Worm (Caenorhabditis elegans) whole organism, L3 larva: ENCODE data around the gene csn-1.
"Not testable (repeated sequence)": the region's sequence is repeated elsewhere in the genome, so short reads cannot be mapped to it uniquely, and the experiment has no call there.

Experiments
- R02D3.7 ChIP-seq: fragments of 150-350 bp; optimal IDR thresholded peaks from 2 replicates; lab custom pipeline; 2014; ENCODE audit warnings: missing biosample characterization, missing genetic modification characterization
- aly-2 ChIP-seq: fragments of 150-350 bp; optimal IDR thresholded peaks from 2 replicates; lab custom pipeline; 2014; ENCODE audit warnings: missing biosample characterization, missing genetic modification characterization
- ama-1 ChIP-seq: fragments of 150-350 bp; optimal IDR thresholded peaks from 2 replicates; lab custom pipeline; 2018
- ceh-16 ChIP-seq: sonication (generic microtip); optimal IDR thresholded peaks from 2 replicates; lab custom pipeline; 2017; ENCODE audit warnings: missing biosample characterization, missing genetic modification characterization
- ceh-28 ChIP-seq: fragments of 150-350 bp; optimal IDR thresholded peaks from 2 replicates; lab custom pipeline; 2014; ENCODE audit warnings: missing biosample characterization, missing genetic modification reagents, missing genetic modification characterization
- egl-27 ChIP-seq: sonication (generic microtip); optimal IDR thresholded peaks from 4 replicates; lab custom pipeline; 2017; ENCODE audit warnings: missing biosample characterization, missing genetic modification reagents, missing genetic modification characterization
- egl-5 ChIP-seq: fragments of 150-350 bp; optimal IDR thresholded peaks from 2 replicates; lab custom pipeline; 2017; ENCODE audit warnings: missing biosample characterization, missing genetic modification reagents, missing genetic modification characterization, inconsistent platforms
- elt-2 ChIP-seq: sonication (generic microtip); optimal IDR thresholded peaks from 2 replicates; lab custom pipeline; 2016; ENCODE audit warnings: missing genetic modification reagents, mild to moderate bottlenecking, missing genetic modification characterization, missing compliant biosample characterization
- elt-3 ChIP-seq, 3 experiments: fragments of 150-350 bp in 1 of 3; sonication (generic microtip) in 2 of 3; optimal IDR thresholded peaks; 2 replicates in 2 of 3; 4 replicates in 1 of 3; lab custom pipeline; 2014 to 2017; ENCODE audit warnings: missing biosample characterization in 3 of 3, missing genetic modification characterization in 3 of 3
- eor-1 ChIP-seq, 2 experiments: fragments of 150-350 bp; optimal IDR thresholded peaks; 2 replicates each; lab custom pipeline; 2014 to 2018; ENCODE audit warnings: missing biosample characterization in 2 of 2, missing genetic modification characterization in 2 of 2
- fos-1 ChIP-seq: fragments of 150-350 bp; optimal IDR thresholded peaks from 2 replicates; lab custom pipeline; 2014; ENCODE audit warnings: missing biosample characterization, missing genetic modification characterization
- jun-1 ChIP-seq: fragments of 150-350 bp; optimal IDR thresholded peaks from 2 replicates; lab custom pipeline; 2014; ENCODE audit warnings: missing biosample characterization, missing genetic modification reagents, missing genetic modification characterization
- lin-15B ChIP-seq: fragments of 150-350 bp; optimal IDR thresholded peaks from 2 replicates; lab custom pipeline; 2014; ENCODE audit warnings: missing biosample characterization, missing genetic modification characterization
- lin-39 ChIP-seq: fragments of 150-350 bp; optimal IDR thresholded peaks from 2 replicates; lab custom pipeline; 2018; ENCODE audit warnings: missing biosample characterization, missing genetic modification reagents, missing genetic modification characterization
- lsy-12 ChIP-seq: sonication (generic microtip); optimal IDR thresholded peaks from 2 replicates; lab custom pipeline; 2016; ENCODE audit warnings: mild to moderate bottlenecking, missing genetic modification characterization, missing compliant biosample characterization
- mdl-1 ChIP-seq: fragments of 150-350 bp; optimal IDR thresholded peaks from 2 replicates; lab custom pipeline; 2014; ENCODE audit warnings: missing biosample characterization, missing genetic modification characterization
- mml-1 ChIP-seq: fragments of 150-350 bp; sonication (generic microtip); optimal IDR thresholded peaks from 3 replicates; lab custom pipeline; 2014; ENCODE audit warnings: missing biosample characterization, missing genetic modification characterization
- nhr-12 ChIP-seq: fragments of 150-350 bp; optimal IDR thresholded peaks from 2 replicates; lab custom pipeline; 2014; ENCODE audit warnings: missing biosample characterization, missing genetic modification characterization
- nhr-237 ChIP-seq: fragments of 150-350 bp; optimal IDR thresholded peaks from 2 replicates; lab custom pipeline; 2014; ENCODE audit warnings: missing biosample characterization, missing genetic modification characterization
- nhr-25 ChIP-seq: sonication (generic microtip); optimal IDR thresholded peaks from 2 replicates; lab custom pipeline; 2017; ENCODE audit warnings: missing biosample characterization, missing genetic modification characterization
- nhr-28 ChIP-seq: fragments of 150-350 bp; optimal IDR thresholded peaks from 2 replicates; lab custom pipeline; 2014; ENCODE audit warnings: missing biosample characterization, missing genetic modification characterization
- nhr-76 ChIP-seq: fragments of 150-350 bp; sonication (generic microtip); optimal IDR thresholded peaks from 5 replicates; lab custom pipeline; 2014; ENCODE audit warnings: missing biosample characterization, missing genetic modification characterization
- nhr-77 ChIP-seq: fragments of 150-350 bp; optimal IDR thresholded peaks from 2 replicates; lab custom pipeline; 2014; ENCODE audit warnings: missing biosample characterization, missing genetic modification characterization
- pha-4 ChIP-seq: fragments of 150-350 bp; optimal IDR thresholded peaks from 2 replicates; lab custom pipeline; 2014; ENCODE audit warnings: missing biosample characterization, missing genetic modification reagents, missing genetic modification characterization
- pqm-1 ChIP-seq: fragments of 150-350 bp; optimal IDR thresholded peaks from 2 replicates; lab custom pipeline; 2017; ENCODE audit warnings: missing biosample characterization, missing genetic modification characterization, inconsistent platforms
- sea-2 ChIP-seq: fragments of 150-350 bp; sonication (generic microtip); optimal IDR thresholded peaks from 4 replicates; lab custom pipeline; 2014; ENCODE audit warnings: missing biosample characterization, missing genetic modification reagents, missing genetic modification characterization
- skn-1 ChIP-seq: fragments of 150-350 bp; optimal IDR thresholded peaks from 2 replicates; lab custom pipeline; 2014; ENCODE audit warnings: missing biosample characterization, missing genetic modification characterization
- snpc-4 ChIP-seq: fragments of 150-350 bp; optimal IDR thresholded peaks from 2 replicates; lab custom pipeline; 2014; ENCODE audit warnings: missing biosample characterization, missing genetic modification characterization
- tbx-2 ChIP-seq: sonication (generic microtip); optimal IDR thresholded peaks from 2 replicates; lab custom pipeline; 2016; ENCODE audit warnings: mild to moderate bottlenecking, missing genetic modification characterization, missing compliant biosample characterization
- unc-39 ChIP-seq: sonication (generic microtip); optimal IDR thresholded peaks from 4 replicates; lab custom pipeline; 2017; ENCODE audit warnings: missing biosample characterization, missing genetic modification characterization
- unc-62 ChIP-seq: fragments of 150-350 bp; sonication (generic microtip); optimal IDR thresholded peaks from 4 replicates; lab custom pipeline; 2014; ENCODE audit warnings: missing biosample characterization, missing genetic modification reagents, missing genetic modification characterization
- zag-1 ChIP-seq: fragments of 150-350 bp; optimal IDR thresholded peaks from 2 replicates; lab custom pipeline; 2014; ENCODE audit warnings: missing biosample characterization, missing genetic modification characterization
- ztf-11 ChIP-seq: fragments of 150-350 bp; optimal IDR thresholded peaks from 2 replicates; lab custom pipeline; 2014; ENCODE audit warnings: missing biosample characterization, missing genetic modification characterization
- ztf-4 ChIP-seq: fragments of 150-350 bp; optimal IDR thresholded peaks from 2 replicates; lab custom pipeline; 2014; ENCODE audit warnings: missing biosample characterization, missing genetic modification characterization

Gene csn-1

DNA sequence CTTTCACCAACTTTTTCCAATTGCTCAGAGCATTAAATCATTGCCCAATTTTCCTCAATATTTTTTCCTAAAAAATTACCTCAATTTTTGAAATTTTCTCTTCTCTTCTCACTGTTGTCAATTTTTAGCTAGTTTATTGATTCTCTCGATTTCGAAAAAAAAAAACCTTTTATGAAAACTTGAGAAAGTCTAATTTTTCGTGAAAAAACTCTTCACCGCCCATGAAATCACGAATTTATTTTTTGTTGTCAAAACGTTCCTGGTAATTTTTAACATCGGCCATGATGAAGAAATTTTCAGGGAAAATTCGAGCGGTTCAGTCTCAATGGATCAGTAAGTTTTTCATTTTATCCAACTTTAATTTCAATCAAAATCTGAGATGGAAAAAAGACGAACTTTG is 29.1 kb upstream of the csn-1 start, which contains the start of gene fbxa-157:
Gene fbxa-157, plus strand, starts transcription at position 301 of the 400 bp plus-strand sequence.
- TF ChIP-seq lin-39 = no peak
- no peak for TF ChIP-seq R02D3.7 (tag; lab: Kevin White, UChicago)
- no peak for TF ChIP-seq elt-3 (tag; optimal IDR thresholded peaks at IDR 0.05; lab: Kevin White, UChicago)
- TF ChIP-seq jun-1 (tag; lab: Kevin White, UChicago) = no peak
- TF ChIP-seq zag-1 = no peak
- no peak for TF ChIP-seq pha-4
- TF ChIP-seq egl-27 (tag; lab: Kevin White, UChicago) = no peak
- TF ChIP-seq unc-39 (tag; lab: Kevin White, UChicago) = no peak
- TF ChIP-seq ztf-11 (tag; lab: Kevin White, UChicago) = no peak
- no peak for TF ChIP-seq nhr-76 (tag; lab: Kevin White, UChicago)
- TF ChIP-seq unc-62 (GFP tag; lab: Kevin White, UChicago) = no peak
- TF ChIP-seq ama-1 (lab: Kevin White, UChicago) = no peak
- no peak for TF ChIP-seq nhr-77 (tag; lab: Kevin White, UChicago)
- no peak for TF ChIP-seq lsy-12

DNA sequence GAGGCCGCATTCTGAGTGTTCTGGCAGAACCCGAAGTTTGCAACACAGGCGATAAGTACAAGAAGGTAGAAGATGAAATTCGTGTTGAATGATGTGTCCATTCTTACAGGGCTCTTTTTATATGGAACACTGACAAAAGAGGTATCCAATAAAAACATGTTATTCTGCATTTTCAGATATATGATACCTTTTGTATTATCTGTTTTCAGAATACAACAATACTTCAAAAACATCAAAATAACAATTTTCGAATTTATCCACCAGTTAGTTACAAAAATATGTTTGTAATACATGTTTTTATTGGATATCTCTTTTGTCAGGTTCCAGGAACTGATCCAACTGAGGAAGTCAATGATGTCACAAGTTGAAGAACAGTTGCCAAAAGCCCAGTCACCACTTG is 27.2 kb upstream of the csn-1 start, which contains the start of gene C06H5.13:
Gene C06H5.13, minus strand, starts transcription at position 101 of the 400 bp plus-strand sequence.
- not testable (repeated sequence) for TF ChIP-seq sea-2 (GFP tag; lab: Kevin White, UChicago); nhr-76 (tag; lab: Kevin White, UChicago); eor-1 (tag; optimal IDR thresholded peaks at IDR 0.05; lab: Kevin White, UChicago)

DNA sequence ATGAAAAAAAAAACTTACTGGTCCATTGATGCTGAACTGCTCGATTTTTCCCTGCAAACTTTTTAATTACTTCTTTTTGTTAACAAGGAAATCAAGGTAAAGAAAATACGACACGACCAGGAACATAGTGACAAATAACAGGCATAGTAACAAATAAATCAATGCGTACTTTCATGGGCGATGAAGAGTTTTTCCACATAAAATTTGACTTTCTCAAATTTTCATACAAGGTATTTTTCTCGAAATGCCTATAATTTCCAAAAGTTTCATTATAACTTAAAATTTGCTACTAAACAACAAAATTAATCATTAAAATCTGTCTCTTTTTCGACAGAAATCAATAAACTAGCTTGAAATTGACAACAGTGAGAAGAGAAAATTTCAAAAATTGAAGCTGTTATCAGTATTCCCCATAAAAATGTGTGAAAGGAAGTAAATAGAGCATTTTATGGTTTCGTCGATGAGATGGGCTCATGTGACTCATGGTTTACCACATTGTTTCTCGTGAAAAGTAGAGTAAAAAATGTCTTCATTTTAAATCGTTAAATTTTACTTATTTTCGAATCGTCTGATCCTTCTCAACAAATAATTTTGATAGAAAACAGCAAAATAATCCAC is 26.4 kb upstream of the csn-1 start, which contains the start of gene fbxa-156:
Gene fbxa-156, minus strand, starts transcription at position 51 of the 618 bp plus-strand sequence.
- TF ChIP-seq tbx-2 (tag; lab: Kevin White, UChicago) = no peak
- TF ChIP-seq nhr-12 (tag; lab: Kevin White, UChicago) = no peak
- no peak for TF ChIP-seq aly-2
- TF ChIP-seq unc-39 (tag; lab: Kevin White, UChicago) = no peak
- TF ChIP-seq lin-39 = no peak
- TF ChIP-seq ceh-16 (tag; lab: Kevin White, UChicago) = no peak
- TF ChIP-seq skn-1 (tag; lab: Kevin White, UChicago) = no peak
- TF ChIP-seq egl-5 (tag; lab: Kevin White, UChicago) = no peak
- no peak for TF ChIP-seq lin-15B (tag; lab: Kevin White, UChicago)
- TF ChIP-seq egl-27 (tag; lab: Kevin White, UChicago) = no peak
- TF ChIP-seq mdl-1 (tag; lab: Kevin White, UChicago) = no peak
- peak; percentile 67 for TF ChIP-seq elt-2 (tag; lab: Kevin White, UChicago)
- TF ChIP-seq zag-1 = no peak
- TF ChIP-seq pha-4 = peak; percentile 44
- no peak for TF ChIP-seq ztf-11 (tag; lab: Kevin White, UChicago)
- TF ChIP-seq nhr-28 (tag; lab: Kevin White, UChicago) = no peak
- TF ChIP-seq, all 47 proteins: peak for 2

DNA sequence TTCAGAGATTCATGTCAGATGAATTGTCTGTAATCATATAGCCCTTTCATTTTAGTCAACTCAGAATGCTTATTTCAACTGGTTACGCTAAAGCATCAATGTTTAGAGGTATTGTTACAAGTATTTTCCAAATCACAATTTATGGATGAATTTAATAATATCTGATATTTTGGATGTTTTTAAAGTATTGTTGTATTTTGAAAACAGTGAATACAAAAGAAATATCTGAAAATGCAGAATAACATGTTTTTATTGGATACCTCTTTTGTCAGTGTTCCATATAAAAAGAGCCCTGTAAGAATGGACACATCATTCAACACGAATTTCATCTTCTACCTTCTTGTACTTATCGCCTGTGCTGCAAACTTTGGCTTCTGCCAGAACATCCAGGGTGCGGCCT is 24.0 kb upstream of the csn-1 start, which contains the start of gene C06H5.12:
Gene C06H5.12, plus strand, starts transcription at position 301 of the 400 bp plus-strand sequence.
- not testable (repeated sequence) for TF ChIP-seq lsy-12; unc-62 (GFP tag; lab: Kevin White, UChicago); fos-1 (tag; lab: Kevin White, UChicago)
- TF ChIP-seq, all 47 proteins: peak for 0; not testable (repeated sequence) for 47

DNA sequence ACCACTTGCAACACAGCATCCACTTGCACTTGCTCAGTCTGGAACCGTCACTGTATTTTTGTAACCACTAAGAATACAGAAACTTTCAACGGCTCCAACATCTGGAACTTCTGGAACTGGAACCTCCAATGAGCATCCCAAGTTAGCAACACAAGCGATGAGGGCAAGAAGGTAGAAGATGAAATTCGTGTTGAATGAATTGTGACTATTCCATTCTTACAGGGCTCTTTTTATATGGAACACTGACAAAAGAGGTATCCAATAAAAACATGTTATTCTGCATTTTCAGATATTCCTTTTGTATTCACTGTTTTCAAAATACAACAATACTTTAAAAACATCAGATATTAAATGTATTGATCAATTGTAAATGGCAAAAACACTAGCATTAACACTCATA is 23.5 kb upstream of the csn-1 start, which contains the start of gene C06H5.11:
Gene C06H5.11, minus strand, starts transcription at position 101 of the 400 bp plus-strand sequence.
- not testable (repeated sequence) for TF ChIP-seq pha-4; aly-2; nhr-237 (tag; lab: Kevin White, UChicago)

DNA sequence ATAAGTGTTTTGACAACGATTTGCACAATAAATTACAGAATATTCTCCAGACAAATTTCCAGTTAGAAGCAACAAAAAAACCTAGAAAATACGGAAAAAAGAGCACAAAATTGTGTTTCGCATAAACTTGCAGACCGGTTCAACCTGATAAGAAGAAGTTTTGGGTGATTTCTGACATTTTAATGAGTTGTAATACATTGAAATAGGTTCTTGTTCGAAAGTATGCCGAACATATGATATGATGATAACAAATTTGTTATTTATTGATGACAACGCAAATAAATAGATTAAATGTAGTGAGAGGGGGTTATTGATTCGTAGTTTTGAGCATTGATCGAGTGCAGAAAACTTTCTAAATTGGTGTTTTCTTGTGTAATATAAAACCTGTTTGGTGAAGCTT is 20.9 kb upstream of the csn-1 start:
- no peak for TF ChIP-seq skn-1 (tag; lab: Kevin White, UChicago)
- TF ChIP-seq pqm-1 (tag; lab: Kevin White, UChicago) = peak; percentile 41
- no peak for TF ChIP-seq snpc-4
- no peak for TF ChIP-seq nhr-76 (tag; lab: Kevin White, UChicago)
- no peak for TF ChIP-seq ceh-16 (tag; lab: Kevin White, UChicago)
- TF ChIP-seq ceh-28 (tag; lab: Kevin White, UChicago) = peak; percentile 20
- TF ChIP-seq fos-1 (tag; lab: Kevin White, UChicago) = no peak
- TF ChIP-seq unc-62 (GFP tag; lab: Kevin White, UChicago) = no peak
- no peak for TF ChIP-seq nhr-28 (tag; lab: Kevin White, UChicago)
- TF ChIP-seq mml-1 (tag; lab: Kevin White, UChicago) = no peak
- peak; percentile 20 for TF ChIP-seq pha-4
- TF ChIP-seq elt-2 (tag; lab: Kevin White, UChicago) = peak; percentile 75
- no peak for TF ChIP-seq ztf-4
- no peak for TF ChIP-seq nhr-25 (tag; lab: Kevin White, UChicago)
